Worm (Caenorhabditis elegans) whole organism, L1 larva: ENCODE results near the gene K07H8.12.
A peak's percentile ranks its signal among the peaks of the same experiment; 100 is the strongest.

Source experiments
- C34B4.2 ChIP-seq: sonication (generic microtip); optimal IDR thresholded peaks from 2 replicates; lab custom pipeline; 2017; ENCODE audit warnings: mild to moderate bottlenecking, missing genetic modification characterization, missing compliant biosample characterization
- alr-1 ChIP-seq: fragments of 200-800 bp; sonication (Bioruptor generic); optimal IDR thresholded peaks from 2 replicates; lab custom pipeline; 2018; ENCODE audit warnings: borderline replicate concordance, mild to moderate bottlenecking, missing genetic modification characterization, missing compliant biosample characterization
- blmp-1 ChIP-seq: fragments of 150-350 bp; optimal IDR thresholded peaks from 2 replicates; lab custom pipeline; 2014; ENCODE audit warnings: missing biosample characterization, missing genetic modification characterization
- ceh-63 ChIP-seq: fragments of 200-800 bp; sonication (Bioruptor generic); optimal IDR thresholded peaks from 2 replicates; lab custom pipeline; 2018; ENCODE audit warnings: mild to moderate bottlenecking, missing genetic modification characterization, missing compliant biosample characterization
- ceh-88 ChIP-seq: fragments of 200-800 bp; sonication (Bioruptor generic); IDR thresholded peaks from 2 replicates; pipeline ENCODE4 v1.3.6; 2022; ENCODE audit warnings: missing genetic modification characterization, missing compliant biosample characterization
- dsc-1 ChIP-seq: sonication (generic microtip); optimal IDR thresholded peaks from 2 replicates; lab custom pipeline; 2016; ENCODE audit warnings: mild to moderate bottlenecking, missing genetic modification characterization, missing compliant biosample characterization
- efl-1 ChIP-seq, 4 experiments: fragments of 150-350 bp; optimal IDR thresholded peaks in 3 of 4; peaks in 1 of 4; 1 replicate in 1 of 4; 2 replicates in 3 of 4; lab custom pipeline; 2014; ENCODE audit warnings: missing biosample characterization in 2 of 4, missing genetic modification characterization in 2 of 4, missing genetic modification reagents in 2 of 4
- efl-3 ChIP-seq: fragments of 200-800 bp; sonication (Bioruptor generic); optimal IDR thresholded peaks from 2 replicates; lab custom pipeline; 2018; ENCODE audit warnings: mild to moderate bottlenecking, missing genetic modification characterization, missing compliant biosample characterization
- egl-27 ChIP-seq, 2 experiments: fragments of 150-350 bp in 1 of 2; sonication (generic microtip); optimal IDR thresholded peaks; 3 replicates each; lab custom pipeline; 2017 to 2018; ENCODE audit warnings: missing biosample characterization in 2 of 2, missing genetic modification characterization in 2 of 2, missing genetic modification reagents in 2 of 2
- elt-3 ChIP-seq, 6 experiments: fragments of 150-350 bp in 1 of 6; sonication (generic microtip); optimal IDR thresholded peaks; 2 replicates each; lab custom pipeline; 2017 to 2018; ENCODE audit warnings: missing biosample characterization in 6 of 6, missing genetic modification characterization in 6 of 6, inconsistent platforms in 1 of 6
- ets-5 ChIP-seq: fragments of 200-800 bp; sonication (Bioruptor generic); IDR thresholded peaks from 2 replicates; pipeline ENCODE4 v1.3.6; 2022; ENCODE audit warnings: missing genetic modification characterization, missing compliant biosample characterization
- fkh-10 ChIP-seq: sonication (generic microtip); optimal IDR thresholded peaks from 2 replicates; lab custom pipeline; 2017; ENCODE audit warnings: missing biosample characterization, missing genetic modification reagents, missing genetic modification characterization
- fkh-4 ChIP-seq: sonication (generic microtip); optimal IDR thresholded peaks from 2 replicates; lab custom pipeline; 2016; ENCODE audit warnings: missing compliant biosample characterization, missing genetic modification characterization, borderline replicate concordance
- fkh-8 ChIP-seq: sonication (generic microtip); optimal IDR thresholded peaks from 2 replicates; lab custom pipeline; 2016; ENCODE audit warnings: mild to moderate bottlenecking, missing genetic modification characterization, missing compliant biosample characterization
- fos-1 ChIP-seq: fragments of 150-350 bp; optimal IDR thresholded peaks from 2 replicates; lab custom pipeline; 2014; ENCODE audit warnings: missing biosample characterization, missing genetic modification characterization
- grh-1 ChIP-seq: fragments of 200-800 bp; sonication (Bioruptor generic); IDR thresholded peaks from 2 replicates; pipeline ENCODE4 v1.3.6; 2022; ENCODE audit warnings: missing genetic modification reagents, missing genetic modification characterization, missing compliant biosample characterization
- hlh-17 ChIP-seq: fragments of 200-800 bp; sonication (Bioruptor generic); optimal IDR thresholded peaks from 2 replicates; lab custom pipeline; 2018; ENCODE audit warnings: missing genetic modification characterization, mild to moderate bottlenecking, missing compliant biosample characterization, moderate library complexity, borderline replicate concordance
- lin-13 ChIP-seq: fragments of 150-350 bp; optimal IDR thresholded peaks from 2 replicates; lab custom pipeline; 2014; ENCODE audit warnings: missing biosample characterization, missing genetic modification reagents, missing genetic modification characterization
- lin-14 ChIP-seq: fragments of 200-800 bp; sonication (Bioruptor generic); optimal IDR thresholded peaks from 2 replicates; lab custom pipeline; 2018; ENCODE audit warnings: mild to moderate bottlenecking, missing genetic modification characterization, moderate library complexity, missing compliant biosample characterization
- lin-35 ChIP-seq, 2 experiments: fragments of 150-350 bp; optimal IDR thresholded peaks; 2 replicates each; lab custom pipeline; 2014; ENCODE audit warnings: missing biosample characterization in 2 of 2, missing genetic modification characterization in 2 of 2, missing genetic modification reagents in 2 of 2
- lin-39 ChIP-seq: fragments of 150-350 bp; optimal IDR thresholded peaks from 2 replicates; lab custom pipeline; 2014; ENCODE audit warnings: missing biosample characterization, missing genetic modification reagents, missing genetic modification characterization
- lir-3 ChIP-seq: sonication (generic microtip); optimal IDR thresholded peaks from 2 replicates; lab custom pipeline; 2016; ENCODE audit warnings: mild to moderate bottlenecking, missing genetic modification characterization, moderate library complexity, missing compliant biosample characterization; ENCODE audit not compliant: poor library complexity
- mab-9 ChIP-seq: fragments of 200-800 bp; sonication (Bioruptor generic); IDR thresholded peaks from 2 replicates; pipeline ENCODE4 v1.3.6; 2022; ENCODE audit warnings: missing genetic modification reagents, missing genetic modification characterization, missing compliant biosample characterization
- mdl-1 ChIP-seq, 2 experiments: fragments of 150-350 bp; optimal IDR thresholded peaks; 2 replicates each; lab custom pipeline; 2014 to 2017; ENCODE audit warnings: missing biosample characterization in 2 of 2, missing genetic modification characterization in 2 of 2, inconsistent platforms in 1 of 2
- mep-1 ChIP-seq: fragments of 150-350 bp; optimal IDR thresholded peaks from 2 replicates; lab custom pipeline; 2014; ENCODE audit warnings: missing biosample characterization, missing genetic modification characterization
- nhr-12 ChIP-seq: sonication (generic microtip); optimal IDR thresholded peaks from 2 replicates; lab custom pipeline; 2017; ENCODE audit warnings: missing biosample characterization, missing genetic modification characterization
- nhr-19 ChIP-seq: fragments of 200-800 bp; sonication (Bioruptor generic); conservative IDR thresholded peaks from 2 replicates; pipeline ENCODE4 v1.3.6; 2022; ENCODE audit warnings: missing genetic modification characterization, missing compliant biosample characterization
- nhr-20 ChIP-seq: sonication (generic microtip); optimal IDR thresholded peaks from 2 replicates; lab custom pipeline; 2016; ENCODE audit warnings: mild to moderate bottlenecking, missing genetic modification characterization, missing compliant biosample characterization
- nhr-237 ChIP-seq: fragments of 150-350 bp; optimal IDR thresholded peaks from 2 replicates; lab custom pipeline; 2014; ENCODE audit warnings: missing biosample characterization, missing genetic modification characterization
- nhr-47 ChIP-seq: sonication (generic microtip); optimal IDR thresholded peaks from 2 replicates; lab custom pipeline; 2016; ENCODE audit warnings: mild to moderate bottlenecking, missing genetic modification characterization, moderate library complexity, missing compliant biosample characterization
- nhr-71 ChIP-seq: sonication (generic microtip); optimal IDR thresholded peaks from 2 replicates; lab custom pipeline; 2016; ENCODE audit warnings: mild to moderate bottlenecking, missing genetic modification characterization, moderate library complexity, missing compliant biosample characterization
- nhr-77 ChIP-seq: fragments of 150-350 bp; optimal IDR thresholded peaks from 2 replicates; lab custom pipeline; 2014; ENCODE audit warnings: missing biosample characterization, missing genetic modification characterization
- pag-3 ChIP-seq: sonication (generic microtip); optimal IDR thresholded peaks from 2 replicates; lab custom pipeline; 2017; ENCODE audit warnings: missing genetic modification characterization, mild to moderate bottlenecking, missing compliant biosample characterization, antibody characterized with exemption, borderline replicate concordance; ENCODE audit not compliant: insufficient read depth
- rnt-1 ChIP-seq: sonication (generic microtip); optimal IDR thresholded peaks from 2 replicates; lab custom pipeline; 2016; ENCODE audit warnings: mild to moderate bottlenecking, missing genetic modification characterization, moderate library complexity, missing compliant biosample characterization
- skn-1 ChIP-seq: fragments of 150-350 bp; optimal IDR thresholded peaks from 2 replicates; lab custom pipeline; 2014; ENCODE audit warnings: missing biosample characterization, missing genetic modification characterization
- snu-23 ChIP-seq: sonication (generic microtip); optimal IDR thresholded peaks from 2 replicates; lab custom pipeline; 2016; ENCODE audit warnings: missing genetic modification characterization, missing compliant biosample characterization
- sox-4 ChIP-seq: sonication (generic microtip); optimal IDR thresholded peaks from 2 replicates; lab custom pipeline; 2016; ENCODE audit warnings: missing genetic modification characterization, missing compliant biosample characterization
- sptf-1 ChIP-seq: fragments of 150-350 bp; optimal IDR thresholded peaks from 2 replicates; lab custom pipeline; 2014; ENCODE audit warnings: missing biosample characterization, missing genetic modification characterization
- tbx-2 ChIP-seq: sonication (generic microtip); optimal IDR thresholded peaks from 2 replicates; lab custom pipeline; 2016; ENCODE audit warnings: missing genetic modification characterization, missing compliant biosample characterization
- tlp-1 ChIP-seq: fragments of 150-350 bp; optimal IDR thresholded peaks from 2 replicates; lab custom pipeline; 2014; ENCODE audit warnings: missing biosample characterization, missing genetic modification characterization
- unc-130 ChIP-seq: fragments of 150-350 bp; optimal IDR thresholded peaks from 2 replicates; lab custom pipeline; 2017; ENCODE audit warnings: missing biosample characterization, missing genetic modification characterization, inconsistent platforms
- unc-62 ChIP-seq: fragments of 150-350 bp; optimal IDR thresholded peaks from 2 replicates; lab custom pipeline; 2014; ENCODE audit warnings: missing biosample characterization, missing genetic modification reagents, missing genetic modification characterization
- zip-4 ChIP-seq: fragments of 200-800 bp; sonication (Bioruptor generic); optimal IDR thresholded peaks from 2 replicates; lab custom pipeline; 2018; ENCODE audit warnings: mild to moderate bottlenecking, missing genetic modification characterization, moderate library complexity, missing compliant biosample characterization
- ztf-11 ChIP-seq, 2 experiments: sonication (generic microtip); optimal IDR thresholded peaks; 2 replicates each; lab custom pipeline; 2016 to 2017; ENCODE audit warnings: missing genetic modification characterization in 2 of 2, missing biosample characterization in 1 of 2, missing compliant biosample characterization in 1 of 2

The K07H8.12 gene

ce11 chrIV:8234088-8234496 is 42.4 kb downstream of the K07H8.12 start (continued):
- TF ChIP-seq grh-1 = no peak
- TF ChIP-seq elt-3 (tag; optimal IDR thresholded peaks at IDR 0.05; lab: Kevin White, UChicago) = peak in 1 of 6 experiments; percentile 0
- no peak for TF ChIP-seq nhr-237
- no peak for TF ChIP-seq efl-1 (optimal IDR thresholded peaks at IDR 0.05; lab: Kevin White, UChicago)
- peak in 1 of 2 experiments; percentile 75 for TF ChIP-seq efl-1 (GFP tag; optimal IDR thresholded peaks at IDR 0.05 in 1 of 2; lab: Kevin White, UChicago)
- TF ChIP-seq efl-3 (GFP tag; lab: Kevin White, UChicago) = no peak
- TF ChIP-seq lin-13 (GFP tag; lab: Kevin White, UChicago) = no peak
- TF ChIP-seq lin-14 (GFP tag; lab: Kevin White, UChicago) = peak; percentile 39
- no peak for TF ChIP-seq mep-1
- TF ChIP-seq fkh-4 (tag; lab: Kevin White, UChicago) = no peak
- no peak for TF ChIP-seq nhr-77 (tag; lab: Kevin White, UChicago)
- TF ChIP-seq blmp-1 (tag; lab: Kevin White, UChicago) = peak; percentile 57
- TF ChIP-seq nhr-20 (tag; lab: Kevin White, UChicago) = peak; percentile 59
- no peak for TF ChIP-seq C34B4.2 (tag; lab: Kevin White, UChicago)
- TF ChIP-seq dsc-1 (tag; lab: Kevin White, UChicago) = no peak
- TF ChIP-seq nhr-71 (tag; lab: Kevin White, UChicago) = peak; percentile 1
- TF ChIP-seq mdl-1 (tag; optimal IDR thresholded peaks at IDR 0.05; lab: Kevin White, UChicago) = peak in 1 of 2 experiments; percentile 31
- no peak for TF ChIP-seq ceh-63 (GFP tag; lab: Kevin White, UChicago)
- TF ChIP-seq hlh-17 (GFP tag; lab: Kevin White, UChicago) = no peak
- no peak for TF ChIP-seq unc-130 (tag; lab: Kevin White, UChicago)
- TF ChIP-seq zip-4 (GFP tag; lab: Kevin White, UChicago) = no peak
- TF ChIP-seq, all 84 proteins: peak for 8

- TF ChIP-seq ets-5 (GFP tag; lab: Robert Waterston, UW) = no peak
- no peak for TF ChIP-seq ztf-11 (tag; optimal IDR thresholded peaks at IDR 0.05; lab: Kevin White, UChicago)
- peak; percentile 17 for TF ChIP-seq lin-14 (GFP tag; lab: Kevin White, UChicago)
- TF ChIP-seq efl-1 (optimal IDR thresholded peaks at IDR 0.05; lab: Kevin White, UChicago) = no peak
- TF ChIP-seq efl-1 (GFP tag; optimal IDR thresholded peaks at IDR 0.05 in 1 of 2; lab: Kevin White, UChicago) = peak in 1 of 2 experiments; percentile 15
- TF ChIP-seq mep-1 = no peak
- peak; percentile 96 for TF ChIP-seq blmp-1 (tag; lab: Kevin White, UChicago)
- TF ChIP-seq pag-3 = no peak
- no peak for TF ChIP-seq nhr-237
- TF ChIP-seq fkh-4 (tag; lab: Kevin White, UChicago) = no peak
- no peak for TF ChIP-seq tlp-1 (tag; lab: Kevin White, UChicago)
- TF ChIP-seq lin-39 = no peak
Observed at ce11 chrIV:8233268-8233667, 43.2 kb downstream of the K07H8.12 start.

ce11 chrIV:8232428-8232827 is 44.1 kb downstream of the K07H8.12 start:
- TF ChIP-seq ceh-63 (GFP tag; lab: Kevin White, UChicago) (no peak), rnt-1 (tag; lab: Kevin White, UChicago) (no peak), ztf-11 (tag; optimal IDR thresholded peaks at IDR 0.05; lab: Kevin White, UChicago) (no peak), nhr-19 (GFP tag; lab: Robert Waterston, UW) (no peak), unc-62 (GFP tag; lab: Kevin White, UChicago) (no peak), fos-1 (no peak), mab-9 (GFP tag; lab: Robert Waterston, UW) (no peak), nhr-20 (tag; lab: Kevin White, UChicago) (peak; percentile 36), blmp-1 (tag; lab: Kevin White, UChicago) (peak; percentile 75), alr-1 (tag; lab: Kevin White, UChicago) (no peak), lir-3 (tag; lab: Kevin White, UChicago) (no peak), ceh-88 (GFP tag; lab: Robert Waterston, UW) (no peak), C34B4.2 (tag; lab: Kevin White, UChicago) (no peak), hlh-17 (GFP tag; lab: Kevin White, UChicago) (no peak), fkh-8 (tag; lab: Kevin White, UChicago) (peak; percentile 81), snu-23 (GFP tag; lab: Kevin White, UChicago) (peak; percentile 45), tbx-2 (tag; lab: Kevin White, UChicago) (peak; percentile 23), sptf-1 (tag; lab: Kevin White, UChicago) (no peak), lin-35 (GFP tag; optimal IDR thresholded peaks at IDR 0.05; lab: Kevin White, UChicago) (peak; percentile 23 to 47), nhr-71 (tag; lab: Kevin White, UChicago) (peak; percentile 63), fkh-10 (GFP tag; lab: Kevin White, UChicago) (no peak), nhr-47 (peak; percentile 34), lin-39 (no peak), efl-3 (GFP tag; lab: Kevin White, UChicago) (no peak), skn-1 (tag; lab: Kevin White, UChicago) (no peak), tlp-1 (tag; lab: Kevin White, UChicago) (no peak), lin-14 (GFP tag; lab: Kevin White, UChicago) (peak; percentile 78), sox-4 (tag; lab: Kevin White, UChicago) (no peak), nhr-12 (tag; lab: Kevin White, UChicago) (no peak), egl-27 (tag; optimal IDR thresholded peaks at IDR 0.05; lab: Kevin White, UChicago) (no peak)
